Fruit fly (Drosophila melanogaster) whole organism, embryonic: ENCODE measurements around the gene DEF8.

Experiments used
- Bdp1 ChIP-seq: fragments of 200-800 bp; sonication (Bioruptor generic); optimal IDR thresholded peaks from 3 replicates; lab custom pipeline; 2016; ENCODE audit warnings: missing biosample characterization, missing genetic modification characterization
- CG10654 ChIP-seq: fragments of 200-800 bp; sonication (Bioruptor generic); optimal IDR thresholded peaks from 2 replicates; lab custom pipeline; 2016; ENCODE audit warnings: missing biosample characterization, missing genetic modification characterization
- CG11504 ChIP-seq: fragments of 200-800 bp; sonication (Bioruptor generic); optimal IDR thresholded peaks from 3 replicates; lab custom pipeline; 2019; ENCODE audit warnings: missing biosample characterization, mild to moderate bottlenecking, missing genetic modification characterization, moderate library complexity
- CG12236 ChIP-seq: fragments of 200-800 bp; sonication (Bioruptor generic); optimal IDR thresholded peaks from 2 replicates; lab custom pipeline; 2016; ENCODE audit warnings: missing biosample characterization, missing genetic modification characterization
- CG12299 ChIP-seq: fragments of 200-800 bp; sonication (Bioruptor generic); optimal IDR thresholded peaks from 2 replicates; lab custom pipeline; 2018; ENCODE audit warnings: missing biosample characterization, mild to moderate bottlenecking, missing genetic modification characterization
- CG14965 ChIP-seq: fragments of 200-800 bp; sonication (Bioruptor generic); optimal IDR thresholded peaks from 2 replicates; lab custom pipeline; 2016; ENCODE audit warnings: missing biosample characterization, missing genetic modification characterization, borderline replicate concordance
- CG15011 ChIP-seq: fragments of 200-800 bp; sonication (Bioruptor generic); optimal IDR thresholded peaks from 3 replicates; lab custom pipeline; 2018; ENCODE audit warnings: missing biosample characterization, mild to moderate bottlenecking, missing genetic modification characterization
- CG15514 ChIP-seq: fragments of 200-800 bp; sonication (Bioruptor generic); optimal IDR thresholded peaks from 3 replicates; lab custom pipeline; 2017; ENCODE audit warnings: missing biosample characterization, missing genetic modification characterization, mild to moderate bottlenecking, moderate library complexity, missing genetic modification reagents
- CG1602 ChIP-seq: fragments of 200-800 bp; sonication (Bioruptor generic); optimal IDR thresholded peaks from 3 replicates; lab custom pipeline; 2016; ENCODE audit warnings: missing biosample characterization, missing genetic modification characterization
- CG17328 ChIP-seq: fragments of 200-800 bp; sonication (Bioruptor generic); IDR thresholded peaks from 2 replicates; pipeline ENCODE4 v1.3.6; 2022; ENCODE audit warnings: missing biosample characterization, missing genetic modification characterization
- CG17359 ChIP-seq: fragments of 200-800 bp; sonication (Bioruptor generic); optimal IDR thresholded peaks from 3 replicates; lab custom pipeline; 2018; ENCODE audit warnings: missing biosample characterization, mild to moderate bottlenecking, missing genetic modification characterization, moderate library complexity
- CG18599 ChIP-seq: fragments of 200-800 bp; sonication (Bioruptor generic); optimal IDR thresholded peaks from 3 replicates; lab custom pipeline; 2017; ENCODE audit warnings: missing biosample characterization, missing genetic modification characterization, mild to moderate bottlenecking, moderate library complexity, missing genetic modification reagents
- CG18764 ChIP-seq: fragments of 200-800 bp; sonication (Bioruptor generic); optimal IDR thresholded peaks from 3 replicates; lab custom pipeline; 2016; ENCODE audit warnings: missing biosample characterization, missing genetic modification characterization
- CG31365 ChIP-seq: fragments of 200-800 bp; sonication (Bioruptor generic); optimal IDR thresholded peaks from 2 replicates; lab custom pipeline; 2018; ENCODE audit warnings: missing biosample characterization, mild to moderate bottlenecking, missing genetic modification characterization
- CG33213 ChIP-seq: fragments of 200-800 bp; sonication (Bioruptor generic); optimal IDR thresholded peaks from 3 replicates; lab custom pipeline; 2016; ENCODE audit warnings: missing biosample characterization, missing genetic modification characterization
- CG3838 ChIP-seq: fragments of 200-800 bp; sonication (Bioruptor generic); optimal IDR thresholded peaks from 3 replicates; lab custom pipeline; 2016; ENCODE audit warnings: missing biosample characterization, missing genetic modification characterization
- CG5180 ChIP-seq: fragments of 200-800 bp; sonication (Bioruptor generic); optimal IDR thresholded peaks from 3 replicates; lab custom pipeline; 2017; ENCODE audit warnings: missing biosample characterization, missing genetic modification characterization, mild to moderate bottlenecking, moderate library complexity, missing genetic modification reagents
- CG7556 ChIP-seq: fragments of 200-800 bp; sonication (Bioruptor generic); optimal IDR thresholded peaks from 2 replicates; lab custom pipeline; 2017; ENCODE audit warnings: missing biosample characterization, mild to moderate bottlenecking, missing genetic modification characterization
- CG7839 ChIP-seq: fragments of 200-800 bp; sonication (Bioruptor generic); optimal IDR thresholded peaks from 3 replicates; lab custom pipeline; 2018; ENCODE audit warnings: missing biosample characterization, mild to moderate bottlenecking, missing genetic modification characterization, moderate library complexity
- CG9727 ChIP-seq: fragments of 200-800 bp; sonication (Bioruptor generic); optimal IDR thresholded peaks from 3 replicates; lab custom pipeline; 2017; ENCODE audit warnings: missing biosample characterization, mild to moderate bottlenecking, missing genetic modification characterization
- Eip74EF ChIP-seq, 2 experiments: fragments of 200-800 bp in 1 of 2; fragments of >200 bp in 1 of 2; sonication (Bioruptor generic) in 1 of 2; optimal IDR thresholded peaks; 2 replicates each; lab custom pipeline; 2017 to 2019; ENCODE audit warnings: missing biosample characterization in 2 of 2, missing genetic modification characterization in 2 of 2, mild to moderate bottlenecking in 1 of 2, moderate library complexity in 1 of 2
- Fer3 ChIP-seq: fragments of 200-800 bp; sonication (Bioruptor generic); optimal IDR thresholded peaks from 2 replicates; lab custom pipeline; 2018; ENCODE audit warnings: missing biosample characterization, mild to moderate bottlenecking, missing genetic modification characterization, moderate library complexity
- Hmr ChIP-seq: fragments of 200-800 bp; sonication (Bioruptor generic); optimal IDR thresholded peaks from 3 replicates; lab custom pipeline; 2017; ENCODE audit warnings: mild to moderate bottlenecking, missing biosample characterization, missing genetic modification reagents, missing genetic modification characterization
- Mes4 ChIP-seq: fragments of 200-800 bp; sonication (Bioruptor generic); optimal IDR thresholded peaks from 2 replicates; lab custom pipeline; 2016; ENCODE audit warnings: missing biosample characterization, missing genetic modification characterization
- Neu2 ChIP-seq: fragments of 200-800 bp; sonication (Bioruptor generic); optimal IDR thresholded peaks from 3 replicates; lab custom pipeline; 2016; ENCODE audit warnings: missing biosample characterization, missing genetic modification characterization, borderline replicate concordance
- PHDP ChIP-seq: fragments of 200-800 bp; sonication (Bioruptor generic); optimal IDR thresholded peaks from 3 replicates; lab custom pipeline; 2018; ENCODE audit warnings: missing biosample characterization, mild to moderate bottlenecking, missing genetic modification characterization, moderate library complexity
- Ptx1 ChIP-seq: fragments of 200-800 bp; sonication (Bioruptor generic); IDR thresholded peaks from 2 replicates; pipeline ENCODE4 v1.3.6; 2022; ENCODE audit warnings: missing biosample characterization, missing genetic modification characterization
- Vsx1 ChIP-seq: fragments of 200-800 bp; sonication (Bioruptor generic); optimal IDR thresholded peaks from 2 replicates; lab custom pipeline; 2017; ENCODE audit warnings: missing biosample characterization, mild to moderate bottlenecking, missing genetic modification characterization, missing genetic modification reagents
- Xrp1 ChIP-seq: fragments of 200-800 bp; sonication (Bioruptor generic); IDR thresholded peaks from 2 replicates; pipeline ENCODE4 v1.3.6; 2022; ENCODE audit warnings: missing biosample characterization, missing genetic modification characterization
- YL-1 ChIP-seq: fragments of 200-800 bp; sonication (Bioruptor generic); optimal IDR thresholded peaks from 3 replicates; lab custom pipeline; 2017; ENCODE audit warnings: missing biosample characterization, mild to moderate bottlenecking, missing genetic modification characterization
- bab2 ChIP-seq: fragments of 200-800 bp; sonication (Bioruptor generic); optimal IDR thresholded peaks from 2 replicates; lab custom pipeline; 2016; ENCODE audit warnings: missing biosample characterization, missing genetic modification characterization
- bsh ChIP-seq, 2 experiments: fragments of 200-800 bp; sonication (Bioruptor generic); optimal IDR thresholded peaks; 2 replicates each; lab custom pipeline; 2017 to 2018; ENCODE audit warnings: mild to moderate bottlenecking in 2 of 2, missing biosample characterization in 2 of 2, missing genetic modification characterization in 2 of 2, moderate library complexity in 1 of 2
- chif ChIP-seq, 2 experiments: fragments of 200-800 bp; sonication (Bioruptor generic); optimal IDR thresholded peaks; 3 replicates each; lab custom pipeline; 2016; ENCODE audit warnings: missing biosample characterization in 2 of 2, missing genetic modification characterization in 2 of 2
- dmrt11E ChIP-seq: fragments of 200-800 bp; sonication (Bioruptor generic); optimal IDR thresholded peaks from 3 replicates; lab custom pipeline; 2018; ENCODE audit warnings: missing biosample characterization, mild to moderate bottlenecking, missing genetic modification characterization, moderate library complexity
- gem ChIP-seq: fragments of 200-800 bp; sonication (Bioruptor generic); optimal IDR thresholded peaks from 2 replicates; lab custom pipeline; 2019; ENCODE audit warnings: missing biosample characterization, mild to moderate bottlenecking, missing genetic modification characterization, moderate library complexity
- hkb ChIP-seq, 2 experiments: fragments of 200-800 bp in 1 of 2; fragments of >200 bp in 1 of 2; sonication (Bioruptor generic) in 1 of 2; IDR thresholded peaks in 1 of 2; optimal IDR thresholded peaks in 1 of 2; 2 replicates each; pipeline versions ENCODE4 v1.3.6 to Lab custom; 2017 to 2022; ENCODE audit warnings: missing biosample characterization in 1 of 2, missing genetic modification characterization in 1 of 2
- kah ChIP-seq: fragments of 200-800 bp; sonication (Bioruptor generic); optimal IDR thresholded peaks from 2 replicates; lab custom pipeline; 2018; ENCODE audit warnings: missing biosample characterization, mild to moderate bottlenecking, missing genetic modification characterization
- lab ChIP-seq: fragments of 200-800 bp; sonication (Bioruptor generic); optimal IDR thresholded peaks from 3 replicates; lab custom pipeline; 2017; ENCODE audit warnings: missing biosample characterization, missing genetic modification characterization, mild to moderate bottlenecking, moderate library complexity, missing genetic modification reagents
- nerfin-1 ChIP-seq: fragments of 200-800 bp; sonication (Bioruptor generic); optimal IDR thresholded peaks from 3 replicates; lab custom pipeline; 2019; ENCODE audit warnings: missing biosample characterization, mild to moderate bottlenecking, missing genetic modification characterization, moderate library complexity
- nmo ChIP-seq: fragments of 200-800 bp; sonication (Bioruptor generic); optimal IDR thresholded peaks from 2 replicates; lab custom pipeline; 2018; ENCODE audit warnings: missing biosample characterization, mild to moderate bottlenecking, missing genetic modification characterization, moderate library complexity
- pfk ChIP-seq: fragments of 200-800 bp; sonication (Bioruptor generic); optimal IDR thresholded peaks from 2 replicates; lab custom pipeline; 2018; ENCODE audit warnings: missing biosample characterization, mild to moderate bottlenecking, missing genetic modification characterization, moderate library complexity
- phol ChIP-seq: fragments of 200-800 bp; sonication (Bioruptor generic); optimal IDR thresholded peaks from 3 replicates; lab custom pipeline; 2018; ENCODE audit warnings: missing biosample characterization, mild to moderate bottlenecking, missing genetic modification characterization, moderate library complexity
- scrt ChIP-seq: fragments of 200-800 bp; sonication (Bioruptor generic); optimal IDR thresholded peaks from 2 replicates; lab custom pipeline; 2018; ENCODE audit warnings: missing biosample characterization, mild to moderate bottlenecking, missing genetic modification characterization, moderate library complexity
- sim ChIP-seq: fragments of 200-800 bp; sonication (Bioruptor generic); IDR thresholded peaks from 2 replicates; pipeline ENCODE4 v1.3.6; 2022; ENCODE audit warnings: missing biosample characterization, missing genetic modification characterization
- sisA ChIP-seq: fragments of 200-800 bp; sonication (Bioruptor generic); IDR thresholded peaks from 2 replicates; pipeline ENCODE4 v1.3.6; 2022; ENCODE audit warnings: missing biosample characterization, missing genetic modification characterization
- slou ChIP-seq: fragments of 200-800 bp; sonication (Bioruptor generic); optimal IDR thresholded peaks from 3 replicates; lab custom pipeline; 2016; ENCODE audit warnings: missing biosample characterization, missing genetic modification characterization
- sqz ChIP-seq: fragments of 200-800 bp; sonication (Bioruptor generic); optimal IDR thresholded peaks from 3 replicates; lab custom pipeline; 2018; ENCODE audit warnings: missing biosample characterization, mild to moderate bottlenecking, missing genetic modification characterization
- tap ChIP-seq: fragments of 200-800 bp; optimal IDR thresholded peaks from 3 replicates; lab custom pipeline; 2019; ENCODE audit warnings: missing biosample characterization, mild to moderate bottlenecking, missing genetic modification characterization, moderate library complexity

Gene DEF8

DNA sequence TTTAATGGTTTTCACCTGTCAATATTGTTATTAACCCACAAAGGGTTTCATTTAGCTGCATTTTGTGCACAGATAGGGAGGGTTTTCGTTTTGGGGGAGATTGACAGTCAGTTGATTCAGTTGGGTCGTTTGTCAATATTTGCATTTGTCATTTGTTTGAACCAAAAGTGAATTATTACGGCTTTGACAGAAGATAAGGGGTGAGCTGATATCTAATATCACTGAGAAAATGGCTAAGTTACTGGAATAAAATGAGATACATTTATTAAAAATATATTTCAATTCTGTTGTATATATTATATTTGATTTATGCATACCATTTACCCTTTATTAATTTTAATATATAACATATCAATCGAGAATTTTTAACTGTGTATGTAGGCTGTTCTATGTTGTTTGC is 48.1 kb upstream of the DEF8 start (continued):
- peak; percentile 39 for TF ChIP-seq CG7839 (tag; lab: Kevin White, UChicago)
- TF ChIP-seq sisA, result no peak
- TF ChIP-seq CG31365, result peak; percentile 49
- TF ChIP-seq PHDP (tag; lab: Kevin White, UChicago), result peak; percentile 63
- TF ChIP-seq Bdp1 (GFP tag; lab: Kevin White, UChicago), result peak; percentile 3
- no peak for TF ChIP-seq CG3838 (GFP tag; lab: Kevin White, UChicago)
- peak; percentile 26; the same call in 1 of the 2 replicates for TF ChIP-seq Ptx1
- TF ChIP-seq sim (GFP tag; lab: Robert Waterston, UW), result no peak
- peak; percentile 35 for TF ChIP-seq Hmr (GFP tag; lab: Kevin White, UChicago)
- TF ChIP-seq Eip74EF (GFP tag; optimal IDR thresholded peaks at IDR 0.05; lab: Kevin White, UChicago), result peak in 1 of 2 experiments; percentile 8
- TF ChIP-seq CG7556 (GFP tag; lab: Kevin White, UChicago), result peak; percentile 47
- TF ChIP-seq Vsx1 (GFP tag; lab: Kevin White, UChicago), result peak; percentile 82
- peak; percentile 72 for TF ChIP-seq tap (tag; lab: Kevin White, UChicago)
- peak; percentile 49 for TF ChIP-seq CG11504 (tag; lab: Kevin White, UChicago)
- TF ChIP-seq CG18764, result peak; percentile 45
- TF ChIP-seq CG12236 (GFP tag; lab: Kevin White, UChicago), result peak; percentile 10
- peak; percentile 51 for TF ChIP-seq CG12299 (tag; lab: Kevin White, UChicago)
- TF ChIP-seq dmrt11E (tag; lab: Kevin White, UChicago), result peak; percentile 75
- peak; percentile 68 for TF ChIP-seq Xrp1 (GFP tag; lab: Robert Waterston, UW)
- TF ChIP-seq CG15011 (GFP tag; lab: Kevin White, UChicago), result peak; percentile 44
- TF ChIP-seq Neu2 (GFP tag; lab: Kevin White, UChicago), result no peak
- peak; percentile 22 for TF ChIP-seq bab2 (GFP tag; lab: Kevin White, UChicago)
- peak; percentile 48 for TF ChIP-seq CG10654 (GFP tag; lab: Kevin White, UChicago)
- TF ChIP-seq Fer3 (tag; lab: Kevin White, UChicago), result peak; percentile 36
- TF ChIP-seq CG18599 (GFP tag; lab: Kevin White, UChicago), result peak; percentile 67
- TF ChIP-seq YL-1, result peak; percentile 64
- TF ChIP-seq lab, result peak; percentile 76
- peak; percentile 24 for TF ChIP-seq CG14965 (GFP tag; lab: Kevin White, UChicago)
- no peak for TF ChIP-seq Mes4 (GFP tag; lab: Kevin White, UChicago)
- TF ChIP-seq gem (tag; lab: Kevin White, UChicago), result peak; percentile 70
- no peak for TF ChIP-seq hkb (optimal IDR thresholded peaks at IDR 0.05; lab: Kevin White, UChicago)
- TF ChIP-seq hkb (GFP tag; IDR thresholded peaks at IDR 0.05; lab: Robert Waterston, UW), result peak; percentile 64
- peak; percentile 64 for TF ChIP-seq kah (GFP tag; lab: Kevin White, UChicago)
- TF ChIP-seq CG9727, result peak; percentile 54
- peak; percentile 67 for TF ChIP-seq CG17359 (tag; lab: Kevin White, UChicago)
- TF ChIP-seq CG17328, result no peak; the same call in 1 of the 2 replicates
- no peak for TF ChIP-seq chif (GFP tag; optimal IDR thresholded peaks at IDR 0.05; lab: Kevin White, UChicago)
- TF ChIP-seq slou (GFP tag; lab: Kevin White, UChicago), result no peak
- TF ChIP-seq pfk (GFP tag; lab: Kevin White, UChicago), result peak; percentile 31
- peak in 1 of 2 experiments; percentile 65 for TF ChIP-seq bsh (GFP tag; optimal IDR thresholded peaks at IDR 0.05; lab: Kevin White, UChicago)
- peak; percentile 31 for TF ChIP-seq CG33213
- peak; percentile 70 for TF ChIP-seq sqz (GFP tag; lab: Kevin White, UChicago)
- peak; percentile 62 for TF ChIP-seq CG5180 (GFP tag; lab: Kevin White, UChicago)
- TF ChIP-seq nmo (GFP tag; lab: Kevin White, UChicago), result peak; percentile 44
- TF ChIP-seq scrt (GFP tag; lab: Kevin White, UChicago), result peak; percentile 33
- peak; percentile 9 for TF ChIP-seq CG1602 (GFP tag; lab: Kevin White, UChicago)
- TF ChIP-seq phol (tag; lab: Kevin White, UChicago), result peak; percentile 44
- peak; percentile 73 for TF ChIP-seq nerfin-1 (tag; lab: Kevin White, UChicago)
- peak; percentile 31 for TF ChIP-seq CG15514 (GFP tag; lab: Kevin White, UChicago)
